Fruit fly (Drosophila melanogaster): ENCODE results near the gene CG17919.

Gene CG17919

dm6 chr3R:6368100-6368499 is 24.3 kb downstream of the CG17919 start, which contains the start of gene CG42724 (continued):
- TF ChIP-seq sna (GFP tag; IDR thresholded peaks at IDR 0.05; ENCODE audit: partially characterized antibody) (0 out of 2 replicates have a peak, but pooled peaks have one; percentile 13), CG17568 (GFP tag; optimal IDR thresholded peaks at IDR 0.05) (no peak), CG1024 (GFP tag; IDR thresholded peaks at IDR 0.05) (peak; percentile 35; the same call in 1 of the 2 replicates), dimm (GFP tag; IDR thresholded peaks at IDR 0.05) (no peak), Fer1 (GFP tag; optimal IDR thresholded peaks at IDR 0.05) (no peak), sob (GFP tag; IDR thresholded peaks at IDR 0.05) (peak; percentile 45), Adf1 (GFP tag; IDR thresholded peaks at IDR 0.05) (no peak), corto (GFP tag; optimal IDR thresholded peaks at IDR 0.05) (no peak), Hr78 (GFP tag; optimal IDR thresholded peaks at IDR 0.05) (no peak), phol (tag; optimal IDR thresholded peaks at IDR 0.05) (peak; percentile 54), croc (GFP tag; conservative IDR thresholded peaks at IDR 0.05) (peak; percentile 35; the same call in 1 of the 3 replicates), NC2β (GFP tag; optimal IDR thresholded peaks at IDR 0.05) (peak; percentile 73), Ada2b (GFP tag; IDR thresholded peaks at IDR 0.05) (peak; percentile 55), CG17802 (tag; optimal IDR thresholded peaks at IDR 0.05) (no peak), CG10321 (GFP tag; IDR thresholded peaks at IDR 0.05) (no peak), CG31388 (GFP tag; optimal IDR thresholded peaks at IDR 0.05) (peak; percentile 20), rib (GFP tag; IDR thresholded peaks at IDR 0.05) (no peak), Hr39 (optimal IDR thresholded peaks at IDR 0.05) (no peak), tio (GFP tag; optimal IDR thresholded peaks at IDR 0.05) (no peak), bigmax (GFP tag; optimal IDR thresholded peaks at IDR 0.05) (no peak), Dip3 (GFP tag; optimal IDR thresholded peaks at IDR 0.05) (peak; percentile 72), lilli (GFP tag; optimal IDR thresholded peaks at IDR 0.05) (peak; percentile 83), CG7928 (GFP tag; optimal IDR thresholded peaks at IDR 0.05) (peak; percentile 29), gcm (GFP tag; optimal IDR thresholded peaks at IDR 0.05) (no peak), lmd (GFP tag; IDR thresholded peaks at IDR 0.05) (peak; percentile 55), ab (GFP tag; optimal IDR thresholded peaks at IDR 0.05) (peak; percentile 8), klu (GFP tag; IDR thresholded peaks at IDR 0.05) (peak; percentile 21; the same call in 1 of the 2 replicates), CG4328 (GFP tag; optimal IDR thresholded peaks at IDR 0.05) (no peak), cad (GFP tag; optimal IDR thresholded peaks at IDR 0.05) (no peak), yki (optimal IDR thresholded peaks at IDR 0.05) (no peak), CG1529 (GFP tag; optimal IDR thresholded peaks at IDR 0.05) (no peak), Nf-YB (GFP tag; optimal IDR thresholded peaks at IDR 0.05) (no peak), CG32772 (GFP tag; IDR thresholded peaks at IDR 0.05) (peak; percentile 57), CG10959 (GFP tag; IDR thresholded peaks at IDR 0.05) (no peak), tna (GFP tag; IDR thresholded peaks at IDR 0.05; ENCODE audit: partially characterized antibody) (no peak), unpg (GFP tag; optimal IDR thresholded peaks at IDR 0.05) (no peak), chif (GFP tag; optimal IDR thresholded peaks at IDR 0.05) (peak; percentile 32 to 65), CG11456 (GFP tag; IDR thresholded peaks at IDR 0.05) (peak; percentile 72), br (optimal IDR thresholded peaks at IDR 0.05) (no peak), CG8281 (tag; optimal IDR thresholded peaks at IDR 0.05) (no peak), CG1603 (tag; optimal IDR thresholded peaks at IDR 0.05) (peak; percentile 91), CG12299 (tag; optimal IDR thresholded peaks at IDR 0.05) (peak; percentile 39), HmgD (GFP tag; optimal IDR thresholded peaks at IDR 0.05) (peak; percentile 48), insv (GFP tag; optimal IDR thresholded peaks at IDR 0.05) (no peak), HLH4C (GFP tag; IDR thresholded peaks at IDR 0.05; ENCODE audit: partially characterized antibody) (no peak), Oli (tag; optimal IDR thresholded peaks at IDR 0.05) (no peak), pros (GFP tag; optimal IDR thresholded peaks at IDR 0.05) (no peak), CG18262 (tag; optimal IDR thresholded peaks at IDR 0.05) (no peak), MESR4 (GFP tag; optimal IDR thresholded peaks at IDR 0.05) (peak; percentile 76), sens (GFP tag) (peak; percentile 96), Awh (GFP tag; IDR thresholded peaks at IDR 0.05) (no peak), bcd (GFP tag; optimal IDR thresholded peaks at IDR 0.05) (peak; percentile 9)

Data from whole organism, embryonic.